Fruit fly (Drosophila melanogaster): ENCODE data around the gene CG11755.

CG11755 gene

DNA sequence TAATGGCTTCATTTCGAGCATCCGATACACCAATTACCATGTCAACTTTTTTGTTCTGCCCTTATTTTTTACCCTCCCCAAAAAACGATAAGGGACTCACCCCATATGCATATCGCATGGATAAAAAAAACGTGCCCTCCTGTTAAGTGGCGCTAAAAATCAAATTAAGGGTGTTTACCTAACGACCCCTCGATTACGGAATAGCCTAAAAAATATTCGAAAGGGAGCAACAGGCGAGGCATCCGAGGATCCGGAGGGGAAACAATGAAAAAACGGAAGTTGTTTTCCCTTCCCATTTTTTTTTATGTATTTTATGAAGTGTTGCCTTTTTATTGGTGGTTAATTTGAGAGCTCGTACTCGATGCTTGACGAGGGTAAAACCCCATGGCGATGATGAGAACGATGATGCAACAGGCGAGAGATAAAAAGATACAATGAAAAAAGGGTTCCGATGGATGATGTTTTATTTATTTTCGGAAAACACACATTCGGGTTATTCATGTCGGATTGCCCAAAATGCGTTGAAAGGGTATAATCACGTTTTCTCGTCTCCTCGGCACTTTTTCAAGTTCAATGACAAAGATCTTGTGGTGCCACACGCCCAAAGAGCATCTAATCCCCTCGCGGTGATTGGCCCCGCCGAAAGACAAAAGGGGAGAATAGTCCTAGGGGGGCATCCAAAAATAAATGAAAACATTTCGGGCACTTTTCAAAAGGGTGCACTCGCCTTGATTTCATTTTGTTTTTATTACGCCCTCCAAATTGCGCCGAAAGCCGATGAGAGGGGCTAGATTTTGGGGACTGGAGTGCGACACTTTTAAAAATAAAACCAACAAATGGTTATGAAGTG is 7.8 kb downstream of the CG11755 start, which contains the start of gene CG44227:
CG44227 (minus strand) TSS at position 849 of the 850 bp plus-strand sequence.
- TF ChIP-seq usp (GFP tag; optimal IDR thresholded peaks at IDR 0.05) (no peak), GATAd (GFP tag; optimal IDR thresholded peaks at IDR 0.05) (no peak), Mio (GFP tag; optimal IDR thresholded peaks at IDR 0.05) (no peak), N (GFP tag; optimal IDR thresholded peaks at IDR 0.05) (no peak), CG32264 (GFP tag; optimal IDR thresholded peaks at IDR 0.05) (no peak), tai (GFP tag; optimal IDR thresholded peaks at IDR 0.05) (no peak), Sp1 (GFP tag; optimal IDR thresholded peaks at IDR 0.05) (no peak), HLH106 (tag; optimal IDR thresholded peaks at IDR 0.05) (no peak), OdsH (GFP tag; optimal IDR thresholded peaks at IDR 0.05) (no peak), Dfd (GFP tag; optimal IDR thresholded peaks at IDR 0.05) (no peak), sv (GFP tag; optimal IDR thresholded peaks at IDR 0.05) (no peak)

DNA sequence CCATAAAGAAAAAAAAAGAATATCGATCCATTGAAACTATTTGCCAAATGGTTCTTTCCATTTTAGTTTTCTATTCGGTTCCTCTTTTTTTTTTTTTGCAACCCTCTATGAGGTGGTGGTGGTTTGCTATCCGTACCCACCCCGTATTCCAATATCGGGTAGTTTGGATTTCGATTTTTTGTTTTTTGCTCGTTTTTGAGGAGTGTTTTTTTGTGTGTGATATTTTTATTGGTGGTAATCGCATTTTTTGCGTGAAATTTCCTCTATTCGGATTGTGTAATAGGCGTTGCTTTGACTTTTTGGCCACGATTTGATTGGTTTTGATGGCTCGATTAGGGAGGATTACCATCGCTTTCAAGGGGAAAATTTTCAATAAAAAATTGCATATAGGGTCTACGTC is 9.7 kb downstream of the CG11755 start:
- no peak for TF ChIP-seq pan (optimal IDR thresholded peaks at IDR 0.05)
- TF ChIP-seq Rel (GFP tag; optimal IDR thresholded peaks at IDR 0.05) = no peak
- TF ChIP-seq Rel (tag; optimal IDR thresholded peaks at IDR 0.05) = no peak
- TF ChIP-seq Dfd (GFP tag; optimal IDR thresholded peaks at IDR 0.05) = no peak
- no peak for TF ChIP-seq sage (GFP tag; optimal IDR thresholded peaks at IDR 0.05)
- TF ChIP-seq Hnf4 (GFP tag; optimal IDR thresholded peaks at IDR 0.05) = no peak
- no peak for TF ChIP-seq Mio (GFP tag; optimal IDR thresholded peaks at IDR 0.05)
- no peak for TF ChIP-seq Abd-B (GFP tag; optimal IDR thresholded peaks at IDR 0.05)
- no peak for TF ChIP-seq Jra (GFP tag; optimal IDR thresholded peaks at IDR 0.05)
- no peak for TF ChIP-seq fru (GFP tag; optimal IDR thresholded peaks at IDR 0.05)
- TF ChIP-seq Hr83 (GFP tag; optimal IDR thresholded peaks at IDR 0.05; ENCODE audit: poor library complexity, severe bottlenecking) = no peak
- no peak for TF ChIP-seq psq (GFP tag; optimal IDR thresholded peaks at IDR 0.05)
- no peak for TF ChIP-seq br (GFP tag; optimal IDR thresholded peaks at IDR 0.05)
- no peak for TF ChIP-seq Dif (GFP tag; optimal IDR thresholded peaks at IDR 0.05; ENCODE audit: partially characterized antibody)
- TF ChIP-seq dmrt93B (GFP tag; optimal IDR thresholded peaks at IDR 0.05) = no peak

DNA sequence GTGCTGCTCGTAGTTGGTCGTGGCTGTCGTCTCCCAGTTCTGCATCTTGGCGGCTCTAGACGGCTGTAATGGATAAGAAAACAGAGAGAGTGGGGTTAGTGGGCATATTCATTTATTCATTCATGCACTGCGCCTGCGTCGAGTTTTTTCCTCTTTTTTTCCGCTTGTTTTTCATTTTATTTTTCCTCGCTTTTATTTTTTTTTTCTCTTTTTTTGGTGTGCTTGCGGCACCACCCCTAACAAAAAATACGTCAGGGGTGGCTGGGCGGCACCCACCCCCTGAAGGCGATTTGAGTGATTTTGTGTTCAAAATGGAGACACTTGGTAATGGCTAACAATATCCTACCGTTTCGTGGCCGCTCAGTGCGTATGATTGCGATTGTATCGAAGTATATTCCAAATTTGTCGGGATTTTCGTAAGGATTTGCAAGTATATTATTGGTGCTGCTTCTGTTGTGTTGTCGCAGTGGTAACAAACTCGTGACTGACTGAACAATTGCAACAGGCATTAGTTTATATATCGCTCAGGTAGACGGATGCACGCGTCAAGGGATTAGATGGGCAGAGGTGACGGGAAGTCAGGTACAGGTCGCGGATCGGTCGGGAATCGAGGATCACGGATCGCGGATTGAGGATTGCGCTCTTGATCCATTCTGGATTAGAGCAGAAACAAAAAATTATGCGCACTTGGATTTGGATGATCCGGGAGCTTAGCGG is 17.6 kb downstream of the CG11755 start:
- TF ChIP-seq CrebA (GFP tag; optimal IDR thresholded peaks at IDR 0.05; ENCODE audit: borderline replicate concordance) (peak; percentile 39), Sp1 (GFP tag; optimal IDR thresholded peaks at IDR 0.05) (peak; percentile 79), Mio (GFP tag; optimal IDR thresholded peaks at IDR 0.05) (no peak), foxo (GFP tag; optimal IDR thresholded peaks at IDR 0.05) (no peak)

DNA sequence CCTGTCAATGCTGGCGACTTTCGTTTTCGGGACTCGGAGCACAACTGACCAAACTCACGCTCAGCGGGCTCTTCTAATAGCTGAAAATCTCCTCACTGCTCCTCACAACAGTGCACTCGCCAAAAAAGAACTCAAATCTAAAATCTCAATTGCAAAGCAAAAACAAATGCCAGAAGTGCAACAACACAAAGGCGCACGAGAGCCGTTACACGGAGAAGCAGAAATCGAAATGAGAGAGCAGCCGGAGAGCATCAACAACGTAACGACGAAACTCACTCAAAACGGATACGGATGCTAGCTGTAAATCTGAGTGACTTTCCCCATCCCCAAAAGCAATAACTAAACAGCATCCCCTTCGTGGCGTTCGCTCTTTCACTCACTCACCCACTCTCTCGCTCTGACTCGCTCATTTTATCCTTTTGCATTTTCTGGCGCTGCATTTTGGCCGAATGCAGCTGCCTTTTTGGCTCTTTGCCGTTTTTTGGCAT is 21.1 kb downstream of the CG11755 start, which contains the start of gene hb:
hb (minus strand) TSS at position 51 of the 488 bp plus-strand sequence.
- TF ChIP-seq foxo (GFP tag; optimal IDR thresholded peaks at IDR 0.05) = no peak
- TF ChIP-seq Abd-B (GFP tag; optimal IDR thresholded peaks at IDR 0.05) = no peak
- TF ChIP-seq psq (GFP tag; optimal IDR thresholded peaks at IDR 0.05) = no peak
- TF ChIP-seq HLH106 (tag; optimal IDR thresholded peaks at IDR 0.05) = no peak
- TF ChIP-seq Dif (GFP tag; optimal IDR thresholded peaks at IDR 0.05; ENCODE audit: partially characterized antibody) = no peak
- TF ChIP-seq CrebA (GFP tag; optimal IDR thresholded peaks at IDR 0.05; ENCODE audit: borderline replicate concordance) = no peak
- no peak for TF ChIP-seq lola (GFP tag; optimal IDR thresholded peaks at IDR 0.05)
- no peak for TF ChIP-seq ey (GFP tag; optimal IDR thresholded peaks at IDR 0.05)

DNA sequence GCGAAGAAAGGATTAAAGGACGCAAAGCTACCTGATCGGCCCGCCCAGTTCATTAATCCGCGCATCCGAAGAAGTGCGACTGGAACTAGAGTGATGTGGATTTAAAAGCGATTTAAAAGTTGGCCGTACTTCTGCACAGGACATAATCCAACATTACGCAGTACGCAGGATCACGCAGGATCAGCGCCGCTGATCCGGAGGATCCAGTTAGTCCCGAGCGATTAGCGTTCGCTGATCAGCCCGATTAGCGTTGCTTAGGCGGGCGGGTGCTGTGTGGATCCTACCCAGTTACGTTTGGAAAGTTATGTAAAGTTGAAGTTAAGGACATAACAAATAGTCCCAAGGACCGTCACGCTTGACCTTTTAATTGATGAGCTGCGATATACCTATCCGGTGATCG is 22.5 kb downstream of the CG11755 start:
- TF ChIP-seq woc (GFP tag; optimal IDR thresholded peaks at IDR 0.05) (no peak), sv (GFP tag; optimal IDR thresholded peaks at IDR 0.05) (no peak), Rel (GFP tag; optimal IDR thresholded peaks at IDR 0.05) (no peak), Rel (tag; optimal IDR thresholded peaks at IDR 0.05) (no peak), lola (GFP tag; optimal IDR thresholded peaks at IDR 0.05) (no peak), Jra (GFP tag; optimal IDR thresholded peaks at IDR 0.05) (no peak)
